Worm (Caenorhabditis elegans) whole organism, midembryonic: ENCODE data around the gene klp-3.

Source experiments
- T22C8.4 ChIP-seq: fragments of 200-800 bp; sonication (Bioruptor generic); IDR thresholded peaks from 2 replicates; pipeline ENCODE4 v1.3.6; 2022; ENCODE audit warnings: missing genetic modification characterization, missing compliant biosample characterization
- cog-1 ChIP-seq: sonication (generic microtip); optimal IDR thresholded peaks from 2 replicates; lab custom pipeline; 2016; ENCODE audit warnings: missing genetic modification characterization, missing compliant biosample characterization
- flt-1 ChIP-seq: fragments of 200-800 bp; sonication (Bioruptor generic); IDR thresholded peaks from 2 replicates; pipeline ENCODE4 v1.3.6; 2022; ENCODE audit warnings: missing genetic modification characterization, missing compliant biosample characterization
- klf-2 ChIP-seq: fragments of 200-800 bp; sonication (Bioruptor generic); conservative IDR thresholded peaks from 2 replicates; pipeline ENCODE4 v1.3.6; 2022; ENCODE audit warnings: missing genetic modification reagents, missing genetic modification characterization, missing compliant biosample characterization
- med-1 ChIP-seq: sonication (generic microtip); optimal IDR thresholded peaks from 2 replicates; lab custom pipeline; 2017; ENCODE audit warnings: missing genetic modification characterization, mild to moderate bottlenecking, missing compliant biosample characterization, antibody characterized with exemption, missing genetic modification reagents; ENCODE audit not compliant: insufficient read depth
- ref-1 ChIP-seq: fragments of 200-800 bp; sonication (Bioruptor generic); conservative IDR thresholded peaks from 2 replicates; pipeline ENCODE4 v1.3.6; 2022; ENCODE audit warnings: missing genetic modification reagents, missing genetic modification characterization, missing compliant biosample characterization
- tab-1 ChIP-seq: fragments of 200-800 bp; sonication (Bioruptor generic); IDR thresholded peaks from 2 replicates; pipeline ENCODE4 v1.3.6; 2022; ENCODE audit warnings: missing genetic modification characterization, missing compliant biosample characterization
- ztf-23 ChIP-seq: fragments of 200-800 bp; sonication (Bioruptor generic); IDR thresholded peaks from 2 replicates; pipeline ENCODE4 v1.3.6; 2022; ENCODE audit warnings: missing genetic modification reagents, missing genetic modification characterization, missing compliant biosample characterization
- ztf-29 ChIP-seq: fragments of 200-800 bp; sonication (Bioruptor generic); IDR thresholded peaks from 2 replicates; pipeline ENCODE4 v1.3.6; 2022; ENCODE audit warnings: missing genetic modification reagents, missing genetic modification characterization, missing compliant biosample characterization

klp-3 gene

DNA sequence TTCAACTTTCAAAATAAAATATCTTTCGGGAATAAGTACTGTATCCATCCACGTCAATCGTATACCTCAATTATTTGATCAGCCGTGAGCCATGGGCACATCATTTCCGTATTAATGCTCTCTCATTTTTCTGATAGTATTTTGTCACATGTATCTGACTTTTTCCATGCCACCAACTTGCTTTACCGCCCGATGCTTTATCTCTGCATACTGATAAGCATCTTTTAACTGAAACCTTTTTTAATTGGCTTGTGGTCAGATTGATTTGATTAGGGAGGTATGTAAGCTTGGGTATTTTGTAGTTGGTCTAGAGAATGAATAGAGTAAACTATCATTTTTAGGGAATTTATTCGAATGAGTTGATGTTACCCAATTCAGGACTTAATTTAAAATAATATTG, 47.2 kb downstream of the klp-3 start:
- no peak for TF ChIP-seq tab-1
- TF ChIP-seq klf-2 = no peak
- no peak for TF ChIP-seq ztf-29 (GFP tag; lab: Robert Waterston, UW)
- TF ChIP-seq cog-1 (tag; lab: Kevin White, UChicago) = no peak
- TF ChIP-seq flt-1 = no peak
- no peak for TF ChIP-seq ztf-23 (GFP tag; lab: Robert Waterston, UW)
- TF ChIP-seq med-1 (GFP tag; lab: Kevin White, UChicago) = no peak
- no peak for TF ChIP-seq T22C8.4 (GFP tag; lab: Robert Waterston, UW)
- TF ChIP-seq ref-1 = no peak

DNA sequence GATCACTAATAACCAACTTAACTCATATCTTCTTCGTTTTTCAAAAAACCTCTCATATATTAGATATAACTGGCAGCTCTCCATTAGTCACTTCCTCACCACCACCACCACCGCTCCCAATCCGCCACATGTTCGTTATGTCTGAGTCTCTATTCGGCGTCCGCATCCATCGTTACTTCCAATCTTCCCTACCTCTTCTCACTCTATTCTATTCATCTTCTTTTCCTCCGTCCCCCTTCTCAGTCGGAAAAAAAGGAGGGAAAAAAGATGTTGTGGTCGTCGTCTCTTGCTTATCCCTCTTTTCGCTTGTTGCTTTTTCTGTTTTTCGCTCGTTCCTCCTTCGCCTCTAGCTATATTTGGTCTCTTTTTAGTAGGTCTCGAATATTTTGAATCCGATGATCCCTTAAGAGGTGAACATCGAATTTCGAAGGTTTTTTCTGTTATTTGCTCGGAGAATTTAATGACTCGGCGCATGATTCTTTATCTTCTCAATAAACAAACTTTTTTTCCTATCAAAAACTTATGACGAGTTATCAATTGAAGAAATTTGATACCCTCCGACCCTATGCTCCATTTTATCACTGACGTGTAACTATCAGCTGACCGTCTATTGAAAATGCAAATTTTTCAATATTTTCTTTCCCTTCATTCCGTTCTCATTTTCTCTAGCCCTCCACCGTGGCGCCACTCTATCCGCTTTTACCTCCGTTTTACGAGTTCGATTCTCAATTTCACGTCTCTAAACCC, 49.9 kb downstream of the klp-3 start:
- TF ChIP-seq ztf-29 (GFP tag; lab: Robert Waterston, UW) (no peak), med-1 (GFP tag; lab: Kevin White, UChicago) (no peak), flt-1 (0 out of 2 replicates have a peak, but pooled peaks have one; percentile 63), klf-2 (no peak), ztf-23 (GFP tag; lab: Robert Waterston, UW) (0 out of 2 replicates have a peak, but pooled peaks have one; percentile 54), tab-1 (no peak)

DNA sequence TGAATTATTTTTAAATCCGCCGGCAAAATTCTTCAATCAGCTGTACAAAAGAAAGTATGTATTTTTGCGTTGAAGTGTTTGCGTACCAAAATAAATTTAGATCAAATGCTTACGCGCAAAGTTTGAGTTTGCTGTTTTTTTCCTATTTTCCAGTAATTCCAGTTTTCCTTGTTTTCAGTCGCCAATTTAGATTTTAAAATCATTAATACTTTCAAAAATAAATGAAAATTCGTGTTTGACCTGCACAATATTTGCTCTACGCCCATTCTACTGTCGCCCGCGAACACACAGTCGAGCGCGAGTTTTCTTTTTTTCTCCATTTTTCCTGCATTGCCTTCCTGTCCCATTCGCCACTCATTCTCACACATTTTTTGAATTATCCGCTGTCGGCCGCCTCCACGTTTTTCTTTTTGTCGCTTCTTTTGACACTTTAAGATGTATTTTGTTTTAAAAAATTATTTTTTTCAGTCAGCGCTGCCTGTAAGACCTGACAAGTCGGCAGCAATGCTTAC, 50.7 kb downstream of the klp-3 start, which contains the start of gene ptc-1:
Gene ptc-1, plus strand, starts transcription at position 462 of the 512 bp plus-strand sequence.
- no peak for TF ChIP-seq ztf-29 (GFP tag; lab: Robert Waterston, UW)
- TF ChIP-seq T22C8.4 (GFP tag; lab: Robert Waterston, UW) = no peak
- TF ChIP-seq ztf-23 (GFP tag; lab: Robert Waterston, UW) = no peak
- TF ChIP-seq klf-2 = no peak
- TF ChIP-seq ref-1 = no peak
- no peak for TF ChIP-seq tab-1
- no peak for TF ChIP-seq med-1 (GFP tag; lab: Kevin White, UChicago)
- TF ChIP-seq cog-1 (tag; lab: Kevin White, UChicago) = no peak
- TF ChIP-seq flt-1 = no peak

DNA sequence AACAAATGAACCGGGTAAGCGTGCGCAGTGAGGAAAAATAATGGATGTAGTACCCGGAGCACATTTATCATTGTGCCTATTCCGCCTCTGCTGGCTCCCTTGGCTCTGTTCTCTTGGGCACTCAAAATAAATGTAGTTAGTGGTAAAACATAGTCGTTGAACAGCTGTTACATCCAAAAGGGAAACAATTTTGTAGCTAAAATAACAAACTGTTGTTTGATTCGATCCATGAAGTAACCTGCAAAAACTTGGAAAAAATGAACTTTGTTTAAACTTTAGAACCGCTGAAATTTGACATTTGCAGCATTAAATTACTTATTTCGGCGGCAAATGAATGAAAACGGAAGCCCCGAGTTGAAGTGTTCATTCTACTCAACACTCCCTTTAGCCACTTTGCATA, 51.5 kb downstream of the klp-3 start:
- no peak for TF ChIP-seq flt-1
- TF ChIP-seq ztf-29 (GFP tag; lab: Robert Waterston, UW) = no peak
- TF ChIP-seq tab-1 = no peak
- no peak for TF ChIP-seq ztf-23 (GFP tag; lab: Robert Waterston, UW)
- TF ChIP-seq cog-1 (tag; lab: Kevin White, UChicago) = no peak
- TF ChIP-seq med-1 (GFP tag; lab: Kevin White, UChicago) = no peak
- no peak for TF ChIP-seq klf-2
- TF ChIP-seq ref-1 = no peak
- TF ChIP-seq T22C8.4 (GFP tag; lab: Robert Waterston, UW) = no peak

DNA sequence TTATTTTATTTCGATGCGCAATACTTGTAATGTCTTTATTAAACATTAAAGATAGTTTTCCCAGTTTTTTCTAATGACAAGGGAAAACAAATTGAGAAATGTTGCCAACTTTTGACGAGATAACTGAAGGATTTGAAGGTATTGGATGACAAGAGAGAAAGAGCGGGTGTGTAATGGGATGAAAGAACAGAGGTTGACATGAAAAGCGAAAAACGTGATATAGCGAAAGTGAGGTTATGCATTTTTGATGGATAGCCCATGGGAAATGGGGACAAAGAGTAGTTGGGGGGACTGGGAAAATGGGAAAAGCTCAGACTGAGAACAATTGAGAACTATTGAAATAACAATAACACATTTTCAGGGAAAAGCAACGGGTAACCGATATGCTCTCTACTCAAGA, 53.0 kb downstream of the klp-3 start:
- TF ChIP-seq med-1 (GFP tag; lab: Kevin White, UChicago) = no peak
